Worm (Caenorhabditis elegans) whole organism, early embryonic: ENCODE results near the gene pals-22.

Source experiments
- B0310.2 ChIP-seq: sonication (generic microtip); optimal IDR thresholded peaks from 2 replicates; lab custom pipeline; 2016; ENCODE audit warnings: mild to moderate bottlenecking, missing genetic modification characterization, missing compliant biosample characterization
- F13C5.2 ChIP-seq: sonication (generic microtip); optimal IDR thresholded peaks from 2 replicates; lab custom pipeline; 2017; ENCODE audit warnings: mild to moderate bottlenecking, missing genetic modification characterization, inconsistent platforms, missing compliant biosample characterization
- aly-1 ChIP-seq: sonication (generic microtip); optimal IDR thresholded peaks from 2 replicates; lab custom pipeline; 2016; ENCODE audit warnings: missing genetic modification characterization, missing compliant biosample characterization
- ama-1 ChIP-seq: fragments of 150-350 bp; optimal IDR thresholded peaks from 2 replicates; lab custom pipeline; 2014
- ceh-13 ChIP-seq: fragments of 200-800 bp; sonication (Bioruptor generic); optimal IDR thresholded peaks from 2 replicates; lab custom pipeline; 2018; ENCODE audit warnings: mild to moderate bottlenecking, missing genetic modification characterization, missing compliant biosample characterization
- ceh-36 ChIP-seq: sonication (generic microtip); optimal IDR thresholded peaks from 2 replicates; lab custom pipeline; 2016; ENCODE audit warnings: missing genetic modification characterization, inconsistent platforms, missing compliant biosample characterization
- ets-7 ChIP-seq: sonication (generic microtip); optimal IDR thresholded peaks from 2 replicates; lab custom pipeline; 2016; ENCODE audit warnings: missing genotype, missing genetic modification characterization, missing compliant biosample characterization
- flt-1 ChIP-seq: fragments of 200-800 bp; sonication (Bioruptor generic); IDR thresholded peaks from 2 replicates; pipeline ENCODE4 v1.3.6; 2022; ENCODE audit warnings: missing genetic modification characterization, missing compliant biosample characterization
- hmbx-1 ChIP-seq: sonication (generic microtip); optimal IDR thresholded peaks from 2 replicates; lab custom pipeline; 2016; ENCODE audit warnings: mild to moderate bottlenecking, missing genetic modification characterization, missing compliant biosample characterization
- hmg-4 ChIP-seq: fragments of 200-800 bp; sonication (Bioruptor generic); optimal IDR thresholded peaks from 2 replicates; lab custom pipeline; 2018; ENCODE audit warnings: mild to moderate bottlenecking, missing genetic modification characterization, missing compliant biosample characterization
- hnd-1 ChIP-seq: sonication (generic microtip); optimal IDR thresholded peaks from 2 replicates; lab custom pipeline; 2016; ENCODE audit warnings: missing genetic modification characterization, missing compliant biosample characterization
- pes-1 ChIP-seq: fragments of 200-800 bp; sonication (Bioruptor generic); IDR thresholded peaks from 2 replicates; pipeline ENCODE4 v1.3.6; 2022; ENCODE audit warnings: missing genetic modification reagents, missing genetic modification characterization, missing compliant biosample characterization
- scrt-1 ChIP-seq: fragments of 200-800 bp; sonication (Bioruptor generic); IDR thresholded peaks from 2 replicates; pipeline ENCODE4 v1.3.6; 2022; ENCODE audit warnings: missing genetic modification characterization, missing compliant biosample characterization
- sea-1 ChIP-seq: fragments of 200-800 bp; sonication (Bioruptor generic); conservative IDR thresholded peaks from 2 replicates; pipeline ENCODE4 v1.3.6; 2022; ENCODE audit warnings: missing genetic modification characterization, missing compliant biosample characterization
- tbx-11 ChIP-seq: fragments of 200-800 bp; sonication (Bioruptor generic); IDR thresholded peaks from 2 replicates; pipeline ENCODE4 v1.3.6; 2022; ENCODE audit warnings: missing genetic modification characterization, missing compliant biosample characterization
- tbx-37 ChIP-seq: fragments of 200-800 bp; sonication (Bioruptor generic); conservative IDR thresholded peaks from 2 replicates; pipeline ENCODE4 v1.3.6; 2022; ENCODE audit warnings: missing genetic modification reagents, missing genetic modification characterization, missing compliant biosample characterization
- tra-4 ChIP-seq: sonication (generic microtip); optimal IDR thresholded peaks from 2 replicates; lab custom pipeline; 2017; ENCODE audit warnings: missing genetic modification characterization, missing compliant biosample characterization

The pals-22 gene

ce11 chrIII:149132-149531 lies 16.9 kb downstream of the pals-22 start:
- TF ChIP-seq tbx-11 (GFP tag; lab: Robert Waterston, UW), result no peak
- TF ChIP-seq tra-4, result no peak
- TF ChIP-seq pes-1, result no peak
- no peak for TF ChIP-seq F13C5.2 (tag; lab: Kevin White, UChicago)
- TF ChIP-seq ceh-36 (tag; lab: Kevin White, UChicago), result no peak
- no peak for TF ChIP-seq ama-1
- no peak for TF ChIP-seq hnd-1 (tag; lab: Kevin White, UChicago)
- TF ChIP-seq hmg-4, result no peak
- no peak for TF ChIP-seq B0310.2
- TF ChIP-seq scrt-1, result no peak
- TF ChIP-seq flt-1, result no peak
- no peak for TF ChIP-seq ceh-13
- no peak for TF ChIP-seq sea-1 (GFP tag; lab: Robert Waterston, UW)
- no peak for TF ChIP-seq ets-7 (tag; lab: Kevin White, UChicago)
- no peak for TF ChIP-seq aly-1
- no peak for TF ChIP-seq tbx-37 (GFP tag; lab: Robert Waterston, UW)
- TF ChIP-seq hmbx-1 (tag; lab: Kevin White, UChicago), result no peak

- no peak for TF ChIP-seq hnd-1 (tag; lab: Kevin White, UChicago)
- no peak for TF ChIP-seq tra-4
- TF ChIP-seq F13C5.2 (tag; lab: Kevin White, UChicago), result no peak
- no peak for TF ChIP-seq ama-1
- TF ChIP-seq ceh-36 (tag; lab: Kevin White, UChicago), result no peak
- TF ChIP-seq ets-7 (tag; lab: Kevin White, UChicago), result no peak
- no peak for TF ChIP-seq hmg-4
- TF ChIP-seq hmbx-1 (tag; lab: Kevin White, UChicago), result no peak
- TF ChIP-seq sea-1 (GFP tag; lab: Robert Waterston, UW), result no peak
- TF ChIP-seq pes-1, result no peak
- TF ChIP-seq ceh-13, result no peak
- no peak for TF ChIP-seq aly-1
- TF ChIP-seq B0310.2, result no peak
- TF ChIP-seq tbx-11 (GFP tag; lab: Robert Waterston, UW), result no peak
- TF ChIP-seq tbx-37 (GFP tag; lab: Robert Waterston, UW), result no peak
- no peak for TF ChIP-seq scrt-1
These were observed 18.9 kb downstream of the pals-22 start for ce11 chrIII:151084-151483.

DNA sequence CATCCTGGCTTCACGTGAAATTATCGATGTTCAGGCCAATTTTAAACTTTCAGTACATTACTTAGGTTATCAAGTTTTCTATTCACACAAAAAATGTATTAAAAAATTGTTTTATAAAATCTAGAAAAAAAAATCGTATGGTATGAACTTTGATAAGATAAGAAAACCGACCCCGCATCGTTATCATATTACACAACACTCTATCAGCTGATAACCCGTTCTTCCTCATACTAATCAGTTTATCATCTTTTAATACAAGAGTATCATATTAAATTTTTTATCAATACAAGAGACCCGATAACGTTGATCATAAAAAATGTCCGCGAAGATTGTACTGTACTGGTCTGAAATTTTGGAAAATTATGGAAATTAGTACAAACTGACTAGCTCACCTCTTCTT lies 21.9 kb downstream of the pals-22 start:
- TF ChIP-seq tra-4 (no peak), hmbx-1 (tag; lab: Kevin White, UChicago) (no peak), ets-7 (tag; lab: Kevin White, UChicago) (no peak), ceh-13 (no peak), ama-1 (no peak), hmg-4 (no peak), flt-1 (no peak), scrt-1 (no peak), tbx-11 (GFP tag; lab: Robert Waterston, UW) (no peak), tbx-37 (GFP tag; lab: Robert Waterston, UW) (no peak), sea-1 (GFP tag; lab: Robert Waterston, UW) (no peak)

- TF ChIP-seq F13C5.2 (tag; lab: Kevin White, UChicago), result no peak
- no peak for TF ChIP-seq pes-1
- no peak for TF ChIP-seq tbx-37 (GFP tag; lab: Robert Waterston, UW)
These were observed 24.4 kb downstream of the pals-22 start, which contains the start of the genes zig-13 and ver-1 for ce11 chrIII:156645-157044. Gene zig-13 (minus strand): TSS chrIII:156745. Gene ver-1 (plus strand): TSS chrIII:156824.

DNA sequence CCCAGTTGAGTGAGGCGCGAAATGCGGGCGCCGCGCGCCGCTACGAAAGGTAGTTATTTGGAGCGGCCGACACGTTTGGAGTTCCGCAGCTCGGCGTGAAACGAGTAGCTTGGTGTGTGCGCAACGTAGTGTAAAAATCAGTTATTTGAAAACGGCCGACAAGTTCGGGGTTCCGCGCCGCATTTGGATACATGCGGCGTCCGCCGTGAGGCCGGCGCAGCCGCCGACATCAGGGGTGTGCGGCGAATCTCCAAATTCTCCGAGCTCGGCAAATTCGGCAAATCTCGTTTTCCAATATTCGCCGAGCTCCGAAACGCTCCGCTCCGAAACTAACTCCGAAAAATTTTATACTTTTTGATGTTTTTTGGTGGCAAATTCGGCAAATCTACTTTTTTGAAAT lies 25.8 kb downstream of the pals-22 start:
- TF ChIP-seq pes-1, result no peak
- TF ChIP-seq tbx-37 (GFP tag; lab: Robert Waterston, UW), result no peak

DNA sequence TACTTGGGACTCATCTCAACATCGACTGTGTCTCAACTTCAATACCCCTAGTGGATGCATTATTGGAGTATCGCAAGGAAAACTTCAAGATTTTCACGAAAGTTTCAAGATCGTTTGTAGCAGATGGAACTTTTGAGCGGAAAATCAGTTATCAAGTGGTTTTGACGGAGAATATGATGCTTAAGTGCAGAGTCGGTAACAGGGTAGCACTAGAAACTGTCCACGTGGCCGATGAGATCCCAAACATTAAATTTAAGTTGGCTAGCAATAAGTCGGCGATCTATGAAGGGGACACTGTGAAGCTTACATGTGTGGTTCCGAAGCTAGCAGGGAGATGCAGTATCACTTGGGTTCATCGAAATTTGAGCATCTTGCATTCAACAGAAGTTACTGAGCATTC lies 26.9 kb downstream of the pals-22 start:
- no peak for TF ChIP-seq F13C5.2 (tag; lab: Kevin White, UChicago)
- TF ChIP-seq flt-1, result no peak
- no peak for TF ChIP-seq B0310.2
- TF ChIP-seq ceh-36 (tag; lab: Kevin White, UChicago), result no peak
- no peak for TF ChIP-seq tbx-11 (GFP tag; lab: Robert Waterston, UW)
- TF ChIP-seq pes-1, result no peak
- TF ChIP-seq aly-1, result no peak
- no peak for TF ChIP-seq sea-1 (GFP tag; lab: Robert Waterston, UW)
- TF ChIP-seq ama-1, result no peak
- TF ChIP-seq tra-4, result no peak
- TF ChIP-seq hmbx-1 (tag; lab: Kevin White, UChicago), result no peak

DNA sequence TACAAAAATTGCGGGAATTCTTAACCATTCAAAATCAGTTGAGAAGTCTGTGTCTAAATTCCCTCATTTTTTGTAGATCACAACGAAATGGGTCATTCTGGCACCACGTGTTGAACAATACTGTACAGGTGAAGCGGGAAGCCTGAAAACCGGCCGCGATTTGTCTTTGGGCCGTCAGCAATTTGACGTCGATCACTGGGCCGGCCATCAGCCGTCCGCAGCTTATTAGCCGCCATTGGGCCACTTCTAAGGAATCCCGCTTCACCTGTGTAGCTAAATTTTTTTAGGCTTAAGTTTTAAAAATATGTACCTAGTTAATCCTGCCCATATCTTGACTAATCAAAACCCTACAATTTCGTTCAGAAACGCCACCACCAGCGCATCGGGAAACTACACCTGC lies 27.4 kb downstream of the pals-22 start:
- TF ChIP-seq tbx-11 (GFP tag; lab: Robert Waterston, UW), result no peak
- no peak for TF ChIP-seq ceh-36 (tag; lab: Kevin White, UChicago)
- TF ChIP-seq ets-7 (tag; lab: Kevin White, UChicago), result no peak
- no peak for TF ChIP-seq hnd-1 (tag; lab: Kevin White, UChicago)
- TF ChIP-seq flt-1, result no peak
- no peak for TF ChIP-seq hmg-4
- TF ChIP-seq hmbx-1 (tag; lab: Kevin White, UChicago), result no peak

DNA sequence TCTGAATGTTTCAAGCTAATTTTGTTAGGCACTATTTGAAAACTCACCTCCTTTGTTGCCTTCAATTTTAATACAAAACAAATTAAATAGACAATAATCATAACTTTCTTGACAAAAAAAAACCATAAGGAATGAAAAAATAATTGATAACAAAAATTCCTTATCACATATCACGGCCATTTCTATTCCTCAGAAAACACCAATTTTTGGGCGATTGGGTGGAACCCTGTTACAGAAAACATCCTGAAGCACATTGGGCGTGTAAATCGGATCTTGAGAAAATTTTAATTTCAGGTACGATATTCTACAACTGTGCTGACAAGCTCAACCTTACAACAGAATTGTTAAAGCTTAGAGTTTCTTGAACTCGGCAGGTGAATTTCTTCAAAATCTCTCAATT lies 32.6 kb downstream of the pals-22 start, which contains the start of gene F40G9.8:
TSS of gene F40G9.8 (minus strand) at position 101 of the 400 bp plus-strand sequence.
- TF ChIP-seq aly-1, result no peak
- TF ChIP-seq pes-1, result no peak
- no peak for TF ChIP-seq ets-7 (tag; lab: Kevin White, UChicago)

DNA sequence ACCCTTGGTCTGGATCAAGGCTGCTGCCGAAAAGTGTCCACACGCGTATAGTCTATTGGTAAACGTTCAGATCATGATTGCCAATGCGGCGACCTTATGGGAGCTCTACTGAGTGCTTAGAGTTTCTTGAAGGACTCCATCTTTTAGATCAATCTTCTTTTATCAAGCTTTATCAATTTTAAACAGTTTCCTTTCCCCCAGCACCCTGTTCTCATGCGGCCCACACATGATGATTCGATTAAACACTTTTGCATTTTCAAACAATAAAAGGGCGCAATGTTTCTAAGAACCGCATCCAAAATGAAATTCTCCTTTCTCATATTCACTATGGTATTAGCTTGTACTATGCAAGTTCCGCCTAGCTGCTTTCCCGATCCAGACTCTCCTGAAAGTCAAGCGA lies 33.2 kb downstream of the pals-22 start, which contains the start of gene F40G9.7:
TSS of gene F40G9.7 (plus strand) at position 301 of the 400 bp plus-strand sequence.
- TF ChIP-seq hnd-1 (tag; lab: Kevin White, UChicago), result no peak
- no peak for TF ChIP-seq ceh-13
- TF ChIP-seq tbx-37 (GFP tag; lab: Robert Waterston, UW), result no peak
- TF ChIP-seq ceh-36 (tag; lab: Kevin White, UChicago), result no peak
